Worm (Caenorhabditis elegans): ENCODE data around the gene dnj-20.

DNA sequence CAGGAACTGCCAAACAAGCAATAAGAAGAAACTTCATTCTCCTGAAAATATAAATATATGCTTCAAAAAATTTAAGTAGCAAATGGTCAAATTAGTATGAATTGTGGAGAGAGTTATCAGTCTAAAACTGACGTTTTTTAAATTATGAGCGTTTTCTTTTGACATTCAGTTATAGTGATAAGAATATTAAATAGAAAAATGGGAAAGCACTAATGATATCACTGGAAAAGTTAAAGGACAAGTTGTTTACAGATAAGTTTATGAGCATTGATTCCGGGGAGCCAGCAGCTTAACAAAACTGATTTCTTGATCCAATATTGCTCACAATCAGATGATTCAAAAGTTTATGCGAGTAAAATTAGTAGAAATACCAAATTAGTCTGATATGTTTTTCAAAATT, 36.4 kb upstream of the dnj-20 start, which contains the start of gene ZK1320.3:
- TF ChIP-seq ceh-36 (tag; optimal IDR thresholded peaks at IDR 0.05) (no peak), ama-1 (optimal IDR thresholded peaks at IDR 0.05) (no peak), aly-1 (tag; optimal IDR thresholded peaks at IDR 0.05) (no peak), F13C5.2 (tag; optimal IDR thresholded peaks at IDR 0.05) (no peak), ceh-13 (GFP tag; optimal IDR thresholded peaks at IDR 0.05) (no peak), tra-4 (tag; optimal IDR thresholded peaks at IDR 0.05) (no peak)

Measured in whole organism, early embryonic.